Fruit fly (Drosophila melanogaster) whole organism, prepupa: ENCODE results near the gene CG10973.

Experiments
- CG11294 ChIP-seq: fragments of 200-800 bp; sonication (Bioruptor generic); IDR thresholded peaks from 2 replicates; pipeline ENCODE4 v1.3.6; 2022; ENCODE audit warnings: missing biosample characterization, missing genetic modification characterization
- acj6 ChIP-seq: fragments of 200-800 bp; sonication (Bioruptor generic); optimal IDR thresholded peaks from 3 replicates; lab custom pipeline; 2016; ENCODE audit warnings: missing biosample characterization, missing genetic modification characterization
- topi ChIP-seq: fragments of 200-800 bp; sonication (Bioruptor generic); optimal IDR thresholded peaks from 3 replicates; lab custom pipeline; 2016; ENCODE audit warnings: missing biosample characterization, missing genetic modification characterization

dm6 chr3L:12741608-12742007 is 13.0 kb downstream of the CG10973 start, which contains the start of gene CG32112:
- TF ChIP-seq acj6 (GFP tag; lab: Kevin White, UChicago), result no peak
- TF ChIP-seq topi (GFP tag; lab: Kevin White, UChicago), result no peak
- TF ChIP-seq CG11294 (GFP tag; lab: Robert Waterston, UW), result no peak
